Fruit fly (Drosophila melanogaster) whole organism, wandering third instar larva: ENCODE results near the gene Inx3.

Experiments
- CrebA ChIP-seq: fragments of 200-800 bp; sonication (Bioruptor generic); optimal IDR thresholded peaks from 2 replicates; lab custom pipeline; 2016; ENCODE audit warnings: missing biosample characterization, mild to moderate bottlenecking, missing genetic modification characterization, borderline replicate concordance
- Dfd ChIP-seq: fragments of >200 bp; optimal IDR thresholded peaks from 2 replicates; lab custom pipeline; 2017; ENCODE audit warnings: missing biosample characterization, missing genetic modification characterization
- Dif ChIP-seq: fragments of 200-275, 200-300 bp; sonication (Bioruptor generic); optimal IDR thresholded peaks from 2 replicates; lab custom pipeline; 2018; ENCODE audit warnings: missing biosample characterization, missing genetic modification characterization; ENCODE audit not compliant: partially characterized antibody
- HLH106 ChIP-seq: fragments of 200-800 bp; optimal IDR thresholded peaks from 3 replicates; lab custom pipeline; 2019; ENCODE audit warnings: missing biosample characterization, mild to moderate bottlenecking, missing genetic modification characterization, moderate library complexity
- Hnf4 ChIP-seq: fragments of 200-800 bp; sonication (Bioruptor generic); optimal IDR thresholded peaks from 2 replicates; lab custom pipeline; 2016; ENCODE audit warnings: missing biosample characterization, mild to moderate bottlenecking, missing genetic modification characterization
- Hr83 ChIP-seq: fragments of 200-300 bp; sonication (Bioruptor generic); optimal IDR thresholded peaks from 2 replicates; lab custom pipeline; 2016; ENCODE audit warnings: missing biosample characterization, mild to moderate bottlenecking, missing genetic modification characterization, moderate library complexity; ENCODE audit not compliant: poor library complexity, severe bottlenecking
- br ChIP-seq: fragments of 200-800 bp; sonication (Bioruptor generic); optimal IDR thresholded peaks from 2 replicates; lab custom pipeline; 2016; ENCODE audit warnings: missing biosample characterization, missing genetic modification characterization
- dl ChIP-seq, 2 experiments: fragments of 175-275, 200-275 bp in 1 of 2; fragments of 200-275 bp in 1 of 2; sonication (Bioruptor generic); optimal IDR thresholded peaks; lab custom pipeline; 2018; ENCODE audit warnings: mild to moderate bottlenecking in 2 of 2, missing biosample characterization in 2 of 2, missing genetic modification characterization in 2 of 2, moderate library complexity in 2 of 2; ENCODE audit not compliant: partially characterized antibody in 2 of 2, insufficient read depth in 1 of 2
- dmrt93B ChIP-seq: fragments of 200-800 bp; sonication (Bioruptor generic); optimal IDR thresholded peaks from 2 replicates; lab custom pipeline; 2018; ENCODE audit warnings: missing biosample characterization, mild to moderate bottlenecking, missing genetic modification characterization
- foxo ChIP-seq, 2 experiments: fragments of 200-800 bp; sonication (Bioruptor generic); optimal IDR thresholded peaks; 2 replicates in 1 of 2; 3 replicates in 1 of 2; lab custom pipeline; 2016 to 2017; ENCODE audit warnings: missing biosample characterization in 2 of 2, missing genetic modification characterization in 2 of 2
- fru ChIP-seq: fragments of 200-800 bp; sonication (Bioruptor generic); optimal IDR thresholded peaks from 3 replicates; lab custom pipeline; 2016; ENCODE audit warnings: missing biosample characterization, mild to moderate bottlenecking, missing genetic modification characterization
- h ChIP-seq: fragments of 200-800 bp; sonication (Bioruptor generic); optimal IDR thresholded peaks from 3 replicates; lab custom pipeline; 2016; ENCODE audit warnings: missing biosample characterization, mild to moderate bottlenecking, missing genetic modification characterization
- sage ChIP-seq: fragments of 200-800 bp; sonication (Bioruptor generic); optimal IDR thresholded peaks from 2 replicates; lab custom pipeline; 2016; ENCODE audit warnings: missing biosample characterization, mild to moderate bottlenecking, missing genetic modification characterization
- tai ChIP-seq: sonication (Bioruptor generic); optimal IDR thresholded peaks from 2 replicates; lab custom pipeline; 2016; ENCODE audit warnings: missing biosample characterization, missing genetic modification characterization

- TF ChIP-seq sage (GFP tag; lab: Kevin White, UChicago) (no peak), Dfd (no peak), Hr83 (GFP tag; lab: Kevin White, UChicago) (no peak), h (GFP tag; lab: Kevin White, UChicago) (no peak), fru (GFP tag; lab: Kevin White, UChicago) (peak; percentile 49), br (peak; percentile 44), foxo (GFP tag; optimal IDR thresholded peaks at IDR 0.05; lab: Kevin White, UChicago) (no peak), Dif (GFP tag; lab: Kevin White, UChicago) (no peak), CrebA (GFP tag; lab: Kevin White, UChicago) (no peak), HLH106 (tag; lab: Kevin White, UChicago) (peak; percentile 60), dl (GFP tag; optimal IDR thresholded peaks at IDR 0.05; lab: Kevin White, UChicago; ENCODE audit: insufficient read depth in 1 of 2, partially characterized antibody in 2 of 2) (no peak), Hnf4 (GFP tag; lab: Kevin White, UChicago) (no peak), dmrt93B (GFP tag; lab: Kevin White, UChicago) (no peak), tai (no peak)
Measured at dm6 chr3R:28830746-28831145, 28.6 kb downstream of the Inx3 start.
